Worm (Caenorhabditis elegans) whole organism, midembryonic: ENCODE results near the gene K08E4.2.

Experiments
- T22C8.4 ChIP-seq: fragments of 200-800 bp; sonication (Bioruptor generic); IDR thresholded peaks from 2 replicates; pipeline ENCODE4 v1.3.6; 2022; ENCODE audit warnings: missing genetic modification characterization, missing compliant biosample characterization
- cog-1 ChIP-seq: sonication (generic microtip); optimal IDR thresholded peaks from 2 replicates; lab custom pipeline; 2016; ENCODE audit warnings: missing genetic modification characterization, missing compliant biosample characterization
- flt-1 ChIP-seq: fragments of 200-800 bp; sonication (Bioruptor generic); IDR thresholded peaks from 2 replicates; pipeline ENCODE4 v1.3.6; 2022; ENCODE audit warnings: missing genetic modification characterization, missing compliant biosample characterization
- klf-2 ChIP-seq: fragments of 200-800 bp; sonication (Bioruptor generic); conservative IDR thresholded peaks from 2 replicates; pipeline ENCODE4 v1.3.6; 2022; ENCODE audit warnings: missing genetic modification reagents, missing genetic modification characterization, missing compliant biosample characterization
- med-1 ChIP-seq: sonication (generic microtip); optimal IDR thresholded peaks from 2 replicates; lab custom pipeline; 2017; ENCODE audit warnings: missing genetic modification characterization, mild to moderate bottlenecking, missing compliant biosample characterization, antibody characterized with exemption, missing genetic modification reagents; ENCODE audit not compliant: insufficient read depth
- tab-1 ChIP-seq: fragments of 200-800 bp; sonication (Bioruptor generic); IDR thresholded peaks from 2 replicates; pipeline ENCODE4 v1.3.6; 2022; ENCODE audit warnings: missing genetic modification characterization, missing compliant biosample characterization
- ztf-23 ChIP-seq: fragments of 200-800 bp; sonication (Bioruptor generic); IDR thresholded peaks from 2 replicates; pipeline ENCODE4 v1.3.6; 2022; ENCODE audit warnings: missing genetic modification reagents, missing genetic modification characterization, missing compliant biosample characterization
- ztf-29 ChIP-seq: fragments of 200-800 bp; sonication (Bioruptor generic); IDR thresholded peaks from 2 replicates; pipeline ENCODE4 v1.3.6; 2022; ENCODE audit warnings: missing genetic modification reagents, missing genetic modification characterization, missing compliant biosample characterization

DNA sequence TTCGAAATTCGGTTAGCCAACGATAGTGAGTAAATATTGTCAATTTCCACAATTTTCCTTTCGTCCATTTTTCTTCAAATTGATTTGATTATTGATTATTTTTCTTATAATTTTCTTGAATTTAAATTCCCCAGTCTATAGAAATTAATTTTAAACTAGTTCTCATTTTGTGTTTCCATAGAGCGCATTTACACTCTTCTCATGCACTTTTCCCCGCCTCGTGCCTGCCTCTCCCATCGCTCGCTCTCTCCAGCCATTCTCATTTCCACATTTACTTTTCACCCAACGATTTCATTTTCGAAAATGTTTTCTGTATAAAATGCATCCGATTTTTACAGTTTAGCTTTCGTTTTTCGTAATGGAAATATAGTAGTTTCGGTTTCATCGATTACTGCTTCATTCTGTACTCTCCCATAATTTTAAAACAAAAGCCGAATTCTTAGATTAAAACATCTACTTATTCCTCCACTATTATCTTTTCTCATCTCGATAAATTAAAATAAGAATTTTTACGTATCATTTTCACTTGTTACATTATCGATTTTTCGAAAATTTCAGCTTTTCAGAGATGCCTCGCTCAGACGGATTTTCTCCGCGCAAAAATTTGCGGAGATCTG is 22.6 kb upstream of the K08E4.2 start, which contains the start of gene lex-1:
- TF ChIP-seq ztf-29: no peak
- TF ChIP-seq tab-1: no peak
- no peak for TF ChIP-seq ztf-23 (GFP tag; lab: Robert Waterston, UW)
- no peak for TF ChIP-seq med-1 (GFP tag; lab: Kevin White, UChicago)
- no peak for TF ChIP-seq klf-2 (GFP tag; lab: Robert Waterston, UW)
- no peak for TF ChIP-seq cog-1 (tag; lab: Kevin White, UChicago)
- TF ChIP-seq flt-1 (GFP tag; lab: Robert Waterston, UW): no peak
- TF ChIP-seq T22C8.4 (GFP tag; lab: Robert Waterston, UW): no peak
